In genomic region chrX:8669434-8669833, dm6 we compare ENCODE assay signal across 2 fruit fly cellular contexts.
A peak's percentile ranks its signal among the peaks of the same experiment; 100 is the strongest.
TF ChIP-seq lines count a peak whose summit lies in the region.

No protein-coding gene starts in this region.

TF ChIP-seq in whole organism, embryonic, 481 proteins besides CTCF, POLR2A, EP300 and RAD21 (continued from another document and continues in another):
- TF ChIP-seq CG6813 (GFP tag; optimal IDR thresholded peaks at IDR 0.05; lab: Kevin White, UChicago) = no peak
- TF ChIP-seq CG1603 (tag; optimal IDR thresholded peaks at IDR 0.05; lab: Kevin White, UChicago) = peak; percentile 31
- TF ChIP-seq CG4328 (GFP tag; optimal IDR thresholded peaks at IDR 0.05; lab: Kevin White, UChicago) = no peak
- TF ChIP-seq Meics (GFP tag; optimal IDR thresholded peaks at IDR 0.05; lab: Kevin White, UChicago) = no peak
- peak; percentile 11 for TF ChIP-seq CG2875 (GFP tag; optimal IDR thresholded peaks at IDR 0.05; lab: Kevin White, UChicago)
- no peak for TF ChIP-seq gce (GFP tag; IDR thresholded peaks at IDR 0.05; lab: Robert Waterston, UW)
- no peak for TF ChIP-seq CG11723 (GFP tag; optimal IDR thresholded peaks at IDR 0.05; lab: Kevin White, UChicago)
- TF ChIP-seq YL-1 (GFP tag; optimal IDR thresholded peaks at IDR 0.05; lab: Kevin White, UChicago) = no peak
- TF ChIP-seq Max (GFP tag; optimal IDR thresholded peaks at IDR 0.05; lab: Kevin White, UChicago) = no peak
- no peak for TF ChIP-seq bowl (GFP tag; IDR thresholded peaks at IDR 0.05; lab: Robert Waterston, UW)
- TF ChIP-seq abd-A (tag; optimal IDR thresholded peaks at IDR 0.05; lab: Kevin White, UChicago) = no peak
- no peak for TF ChIP-seq CG1792 (GFP tag; optimal IDR thresholded peaks at IDR 0.05; lab: Kevin White, UChicago)
- TF ChIP-seq CG12236 (GFP tag; optimal IDR thresholded peaks at IDR 0.05; lab: Kevin White, UChicago) = no peak
- no peak for TF ChIP-seq Hr78 (GFP tag; optimal IDR thresholded peaks at IDR 0.05; lab: Kevin White, UChicago)
- TF ChIP-seq tgo (GFP tag; IDR thresholded peaks at IDR 0.05; lab: Robert Waterston, UW) = peak; percentile 14; the same call in 1 of the 3 replicates
- no peak for TF ChIP-seq nau (GFP tag; optimal IDR thresholded peaks at IDR 0.05; lab: Kevin White, UChicago)
- TF ChIP-seq CG5180 (GFP tag; optimal IDR thresholded peaks at IDR 0.05; lab: Kevin White, UChicago) = no peak
- TF ChIP-seq ac (GFP tag; optimal IDR thresholded peaks at IDR 0.05; lab: Kevin White, UChicago) = no peak
- no peak for TF ChIP-seq CG30403 (GFP tag; optimal IDR thresholded peaks at IDR 0.05; lab: Kevin White, UChicago)
- TF ChIP-seq mam (GFP tag; optimal IDR thresholded peaks at IDR 0.05; lab: Kevin White, UChicago) = no peak
- no peak for TF ChIP-seq Dip2 (GFP tag; IDR thresholded peaks at IDR 0.05; lab: Robert Waterston, UW)
- no peak for TF ChIP-seq vvl (GFP tag; IDR thresholded peaks at IDR 0.05; lab: Robert Waterston, UW)
- no peak for TF ChIP-seq CG16813 (GFP tag; IDR thresholded peaks at IDR 0.05; lab: Robert Waterston, UW; ENCODE audit: partially characterized antibody)
- TF ChIP-seq Med (GFP tag; lab: Kevin White, UChicago) = peak; percentile 26
- no peak for TF ChIP-seq CG3838 (GFP tag; optimal IDR thresholded peaks at IDR 0.05; lab: Kevin White, UChicago)
- TF ChIP-seq CG11093 (GFP tag; IDR thresholded peaks at IDR 0.05; lab: Robert Waterston, UW) = no peak
- no peak for TF ChIP-seq CG2129 (GFP tag; IDR thresholded peaks at IDR 0.05; lab: Robert Waterston, UW; ENCODE audit: partially characterized antibody)
- 0 out of 2 replicates have a peak, but pooled peaks have one; percentile 25 for TF ChIP-seq ssp (GFP tag; IDR thresholded peaks at IDR 0.05; lab: Robert Waterston, UW)
- no peak for TF ChIP-seq Sin3A (optimal IDR thresholded peaks at IDR 0.05; lab: Kevin White, UChicago)
- no peak for TF ChIP-seq chn (GFP tag; optimal IDR thresholded peaks at IDR 0.05; lab: Kevin White, UChicago)
- peak; percentile 16 for TF ChIP-seq oc (tag; optimal IDR thresholded peaks at IDR 0.05; lab: Kevin White, UChicago)
- no peak for TF ChIP-seq CG31365 (tag; optimal IDR thresholded peaks at IDR 0.05; lab: Kevin White, UChicago)
- TF ChIP-seq BtbVII (GFP tag; optimal IDR thresholded peaks at IDR 0.05; lab: Kevin White, UChicago) = no peak
- TF ChIP-seq seq (GFP tag; IDR thresholded peaks at IDR 0.05; lab: Robert Waterston, UW) = no peak
- no peak for TF ChIP-seq HLHmδ (GFP tag; optimal IDR thresholded peaks at IDR 0.05; lab: Kevin White, UChicago)
- no peak for TF ChIP-seq slou (GFP tag; optimal IDR thresholded peaks at IDR 0.05; lab: Kevin White, UChicago)
- no peak for TF ChIP-seq pfk (GFP tag; optimal IDR thresholded peaks at IDR 0.05; lab: Kevin White, UChicago)
- TF ChIP-seq CG10959 (GFP tag; IDR thresholded peaks at IDR 0.05; lab: Robert Waterston, UW) = peak; percentile 53
- no peak for TF ChIP-seq Lpt (GFP tag; optimal IDR thresholded peaks at IDR 0.05; lab: Kevin White, UChicago)
- TF ChIP-seq tap (tag; optimal IDR thresholded peaks at IDR 0.05; lab: Kevin White, UChicago) = no peak
- no peak for TF ChIP-seq CG13775 (GFP tag; optimal IDR thresholded peaks at IDR 0.05; lab: Kevin White, UChicago)
- no peak for TF ChIP-seq eve (GFP tag; optimal IDR thresholded peaks at IDR 0.05; lab: Kevin White, UChicago)
- peak; percentile 57 for TF ChIP-seq CG6689 (GFP tag; IDR thresholded peaks at IDR 0.05; lab: Robert Waterston, UW)
- TF ChIP-seq CG33557 (GFP tag; optimal IDR thresholded peaks at IDR 0.05; lab: Kevin White, UChicago) = peak; percentile 28
- peak; percentile 29; the same call in 1 of the 2 replicates for TF ChIP-seq Gsc (GFP tag; IDR thresholded peaks at IDR 0.05; lab: Robert Waterston, UW)
- no peak for TF ChIP-seq trem (tag; optimal IDR thresholded peaks at IDR 0.05; lab: Kevin White, UChicago)
- no peak for TF ChIP-seq CG10462 (GFP tag; optimal IDR thresholded peaks at IDR 0.05; lab: Kevin White, UChicago)
- no peak for TF ChIP-seq CG3163 (GFP tag; optimal IDR thresholded peaks at IDR 0.05; lab: Kevin White, UChicago)
- TF ChIP-seq onecut (GFP tag; IDR thresholded peaks at IDR 0.05; lab: Robert Waterston, UW) = peak; percentile 34
- no peak for TF ChIP-seq Kr (GFP tag; optimal IDR thresholded peaks at IDR 0.05; lab: Kevin White, UChicago)
- TF ChIP-seq ATbp (GFP tag; optimal IDR thresholded peaks at IDR 0.05; lab: Kevin White, UChicago) = no peak
- TF ChIP-seq lov (optimal IDR thresholded peaks at IDR 0.05; lab: Kevin White, UChicago) = no peak
- TF ChIP-seq lov (GFP tag; IDR thresholded peaks at IDR 0.05; lab: Robert Waterston, UW) = no peak
- no peak for TF ChIP-seq fu2 (GFP tag; optimal IDR thresholded peaks at IDR 0.05; lab: Kevin White, UChicago)
- TF ChIP-seq repo (GFP tag; optimal IDR thresholded peaks at IDR 0.05; lab: Kevin White, UChicago) = no peak
- no peak for TF ChIP-seq Usf (GFP tag; optimal IDR thresholded peaks at IDR 0.05; lab: Kevin White, UChicago)
- TF ChIP-seq lbe (GFP tag; optimal IDR thresholded peaks at IDR 0.05; lab: Kevin White, UChicago) = no peak
- TF ChIP-seq CG18619 (GFP tag; optimal IDR thresholded peaks at IDR 0.05; lab: Kevin White, UChicago) = no peak
- TF ChIP-seq CG9727 (GFP tag; optimal IDR thresholded peaks at IDR 0.05; lab: Kevin White, UChicago) = peak; percentile 1
- TF ChIP-seq CG14710 (tag; optimal IDR thresholded peaks at IDR 0.05; lab: Kevin White, UChicago) = peak; percentile 21
- TF ChIP-seq Xbp1 (GFP tag; optimal IDR thresholded peaks at IDR 0.05; lab: Kevin White, UChicago) = no peak
- TF ChIP-seq CG12391 (tag; optimal IDR thresholded peaks at IDR 0.05; lab: Kevin White, UChicago) = peak; percentile 5
- peak; percentile 49 for TF ChIP-seq Xrp1 (GFP tag; IDR thresholded peaks at IDR 0.05; lab: Robert Waterston, UW)
- TF ChIP-seq CG12942 (GFP tag; optimal IDR thresholded peaks at IDR 0.05; lab: Kevin White, UChicago) = no peak
- TF ChIP-seq CG10654 (GFP tag; optimal IDR thresholded peaks at IDR 0.05; lab: Kevin White, UChicago) = no peak
- TF ChIP-seq dmrt99B (tag; optimal IDR thresholded peaks at IDR 0.05; lab: Kevin White, UChicago) = no peak
- TF ChIP-seq CG4404 (GFP tag; IDR thresholded peaks at IDR 0.05; lab: Robert Waterston, UW) = peak; percentile 40; the same call in 1 of the 2 replicates
- TF ChIP-seq CG16863 (GFP tag; optimal IDR thresholded peaks at IDR 0.05; lab: Kevin White, UChicago) = no peak
- no peak for TF ChIP-seq Hey (tag; optimal IDR thresholded peaks at IDR 0.05; lab: Kevin White, UChicago)

TF ChIP-seq in whole organism, prepupa, 60 proteins besides CTCF, POLR2A, EP300 and RAD21 (continued from another document):
- TF ChIP-seq CG7368 (GFP tag; optimal IDR thresholded peaks at IDR 0.05; lab: Kevin White, UChicago) (no peak), vri (GFP tag; optimal IDR thresholded peaks at IDR 0.05; lab: Kevin White, UChicago) (no peak), achi (GFP tag; optimal IDR thresholded peaks at IDR 0.05; lab: Kevin White, UChicago) (no peak), fkh (GFP tag; optimal IDR thresholded peaks at IDR 0.05; lab: Kevin White, UChicago) (no peak), CG31627 (GFP tag; optimal IDR thresholded peaks at IDR 0.05; lab: Kevin White, UChicago) (peak; percentile 35), svp (GFP tag; lab: Kevin White, UChicago) (peak; percentile 85), Sox15 (GFP tag; optimal IDR thresholded peaks at IDR 0.05; lab: Kevin White, UChicago) (no peak), Hr39 (GFP tag; optimal IDR thresholded peaks at IDR 0.05; lab: Kevin White, UChicago) (peak; percentile 33), CG6163 (GFP tag; IDR thresholded peaks at IDR 0.05; lab: Robert Waterston, UW) (peak; percentile 54)
